Worm (Caenorhabditis elegans) whole organism, L4/young adult: Measurements from ENCODE around the gene rpt-2.

ENCODE experiments used
- W03F9.2 ChIP-seq: fragments of 150-350 bp; optimal IDR thresholded peaks from 2 replicates; lab custom pipeline; 2014; ENCODE audit warnings: missing biosample characterization, missing genetic modification characterization
- dao-5 ChIP-seq: sonication (generic microtip); optimal IDR thresholded peaks from 2 replicates; lab custom pipeline; 2016; ENCODE audit warnings: missing genotype, missing genetic modification characterization, moderate library complexity, missing compliant biosample characterization
- him-1 ChIP-seq: sonication (generic microtip); optimal IDR thresholded peaks from 2 replicates; lab custom pipeline; 2016; ENCODE audit warnings: missing genotype, missing genetic modification reagents, missing genetic modification characterization, missing compliant biosample characterization

ce11 chrV:5995598-5995997 is 21.9 kb downstream of the rpt-2 start:
- TF ChIP-seq him-1 (tag; lab: Kevin White, UChicago) (no peak), W03F9.2 (tag; lab: Kevin White, UChicago) (no peak), dao-5 (tag; lab: Kevin White, UChicago) (no peak)
